Worm (Caenorhabditis elegans) whole organism, late embryonic: ENCODE measurements around the gene idpb-2.

ENCODE experiments used
- K02D7.2 ChIP-seq: sonication (generic microtip); optimal IDR thresholded peaks from 2 replicates; lab custom pipeline; 2017; ENCODE audit warnings: mild to moderate bottlenecking, missing genetic modification characterization, missing compliant biosample characterization
- T23F11.4 ChIP-seq: fragments of 200-800 bp; sonication (Bioruptor generic); optimal IDR thresholded peaks from 2 replicates; lab custom pipeline; 2018; ENCODE audit warnings: mild to moderate bottlenecking, missing genetic modification characterization, missing compliant biosample characterization
- ahr-1 ChIP-seq: sonication (generic microtip); optimal IDR thresholded peaks from 2 replicates; lab custom pipeline; 2016; ENCODE audit warnings: missing genetic modification characterization, missing compliant biosample characterization
- ama-1 ChIP-seq: fragments of 150-350 bp; optimal IDR thresholded peaks from 2 replicates; lab custom pipeline; 2014
- ceh-14 ChIP-seq: sonication (generic microtip); optimal IDR thresholded peaks from 2 replicates; lab custom pipeline; 2016; ENCODE audit warnings: missing genotype, missing genetic modification characterization, missing compliant biosample characterization
- ceh-19 ChIP-seq: fragments of 200-800 bp; sonication (Bioruptor generic); optimal IDR thresholded peaks from 2 replicates; lab custom pipeline; 2018; ENCODE audit warnings: mild to moderate bottlenecking, missing genetic modification characterization, missing compliant biosample characterization
- ceh-2 ChIP-seq: sonication (generic microtip); optimal IDR thresholded peaks from 2 replicates; lab custom pipeline; 2016; ENCODE audit warnings: missing genotype, missing genetic modification characterization, missing compliant biosample characterization
- ceh-22 ChIP-seq: sonication (generic microtip); optimal IDR thresholded peaks from 2 replicates; lab custom pipeline; 2017; ENCODE audit warnings: missing biosample characterization, missing genetic modification characterization
- ceh-30 ChIP-seq: fragments of 150-350 bp; optimal IDR thresholded peaks from 2 replicates; lab custom pipeline; 2014; ENCODE audit warnings: missing biosample characterization, missing genetic modification characterization
- ceh-31 ChIP-seq: sonication (generic microtip); optimal IDR thresholded peaks from 2 replicates; lab custom pipeline; 2016; ENCODE audit warnings: missing genetic modification characterization, missing compliant biosample characterization
- ceh-34 ChIP-seq: sonication (generic microtip); optimal IDR thresholded peaks from 2 replicates; lab custom pipeline; 2016; ENCODE audit warnings: mild to moderate bottlenecking, missing genetic modification characterization, missing compliant biosample characterization
- ceh-45 ChIP-seq: fragments of 200-800 bp; sonication (Bioruptor generic); IDR thresholded peaks from 2 replicates; pipeline ENCODE4 v1.3.6; 2022; ENCODE audit warnings: missing genetic modification reagents, missing genetic modification characterization, missing compliant biosample characterization
- ceh-9 ChIP-seq: sonication (generic microtip); optimal IDR thresholded peaks from 2 replicates; lab custom pipeline; 2016; ENCODE audit warnings: mild to moderate bottlenecking, missing genetic modification characterization, inconsistent platforms, missing compliant biosample characterization
- che-1 ChIP-seq: sonication (generic microtip); optimal IDR thresholded peaks from 2 replicates; lab custom pipeline; 2016; ENCODE audit warnings: mild to moderate bottlenecking, missing genetic modification characterization, missing compliant biosample characterization
- dmd-4 ChIP-seq: sonication (generic microtip); optimal IDR thresholded peaks from 2 replicates; lab custom pipeline; 2016; ENCODE audit warnings: borderline replicate concordance, missing genetic modification characterization, missing compliant biosample characterization
- dve-1 ChIP-seq: sonication (generic microtip); optimal IDR thresholded peaks from 2 replicates; lab custom pipeline; 2017; ENCODE audit warnings: antibody characterized with exemption, mild to moderate bottlenecking, missing genetic modification characterization, missing compliant biosample characterization
- elt-2 ChIP-seq: sonication (generic microtip); optimal IDR thresholded peaks from 2 replicates; lab custom pipeline; 2016; ENCODE audit warnings: missing genetic modification reagents, missing genetic modification characterization, missing compliant biosample characterization
- elt-4 ChIP-seq: sonication (generic microtip); optimal IDR thresholded peaks from 2 replicates; lab custom pipeline; 2016; ENCODE audit warnings: missing genetic modification characterization, missing compliant biosample characterization
- eyg-1 ChIP-seq: sonication (generic microtip); optimal IDR thresholded peaks from 2 replicates; lab custom pipeline; 2016; ENCODE audit warnings: missing genotype, missing genetic modification characterization, missing compliant biosample characterization
- fkh-10 ChIP-seq: fragments of 150-350 bp; optimal IDR thresholded peaks from 2 replicates; lab custom pipeline; 2014; ENCODE audit warnings: missing biosample characterization, missing genetic modification reagents, missing genetic modification characterization
- hlh-13 ChIP-seq: fragments of 200-800 bp; sonication (Bioruptor generic); optimal IDR thresholded peaks from 2 replicates; lab custom pipeline; 2018; ENCODE audit warnings: mild to moderate bottlenecking, missing genetic modification characterization, missing compliant biosample characterization
- hlh-15 ChIP-seq: sonication (generic microtip); optimal IDR thresholded peaks from 2 replicates; lab custom pipeline; 2016; ENCODE audit warnings: missing genetic modification characterization, missing compliant biosample characterization
- hlh-6 ChIP-seq: sonication (generic microtip); optimal IDR thresholded peaks from 2 replicates; lab custom pipeline; 2016; ENCODE audit warnings: missing genotype, missing genetic modification characterization, missing compliant biosample characterization
- hlh-8 ChIP-seq: sonication (generic microtip); optimal IDR thresholded peaks from 2 replicates; lab custom pipeline; 2016; ENCODE audit warnings: missing genotype, missing genetic modification characterization, missing compliant biosample characterization
- madf-2 ChIP-seq: sonication (generic microtip); optimal IDR thresholded peaks from 2 replicates; lab custom pipeline; 2017; ENCODE audit warnings: missing genetic modification characterization, missing compliant biosample characterization
- nfya-1 ChIP-seq: sonication (generic microtip); optimal IDR thresholded peaks from 2 replicates; lab custom pipeline; 2017; ENCODE audit warnings: missing genetic modification characterization, mild to moderate bottlenecking, missing compliant biosample characterization, antibody characterized with exemption, moderate library complexity
- nhr-232 ChIP-seq: sonication (generic microtip); optimal IDR thresholded peaks from 2 replicates; lab custom pipeline; 2016; ENCODE audit warnings: missing genetic modification characterization, missing compliant biosample characterization
- npax-4 ChIP-seq: sonication (generic microtip); optimal IDR thresholded peaks from 2 replicates; lab custom pipeline; 2016; ENCODE audit warnings: missing genetic modification characterization, missing compliant biosample characterization
- odd-2 ChIP-seq: sonication (generic microtip); optimal IDR thresholded peaks from 2 replicates; lab custom pipeline; 2017; ENCODE audit warnings: antibody characterized with exemption, mild to moderate bottlenecking, missing genetic modification characterization, missing compliant biosample characterization
- pag-3 ChIP-seq: sonication (generic microtip); optimal IDR thresholded peaks from 2 replicates; lab custom pipeline; 2016; ENCODE audit warnings: missing compliant biosample characterization, missing genetic modification characterization, borderline replicate concordance
- pha-4 ChIP-seq: fragments of 150-350 bp; optimal IDR thresholded peaks from 2 replicates; lab custom pipeline; 2018; ENCODE audit warnings: missing biosample characterization, missing genetic modification reagents, missing genetic modification characterization
- pqm-1 ChIP-seq: sonication (generic microtip); optimal IDR thresholded peaks from 2 replicates; lab custom pipeline; 2016; ENCODE audit warnings: missing genetic modification characterization, missing compliant biosample characterization
- pros-1 ChIP-seq: fragments of 150-350 bp; optimal IDR thresholded peaks from 2 replicates; lab custom pipeline; 2014; ENCODE audit warnings: missing biosample characterization, missing genetic modification reagents, missing genetic modification characterization
- ref-2 ChIP-seq: sonication (generic microtip); optimal IDR thresholded peaks from 2 replicates; lab custom pipeline; 2016; ENCODE audit warnings: missing genetic modification characterization, missing compliant biosample characterization
- rnt-1 ChIP-seq: sonication (generic microtip); optimal IDR thresholded peaks from 2 replicates; lab custom pipeline; 2016; ENCODE audit warnings: missing genetic modification characterization, missing compliant biosample characterization
- sox-2 ChIP-seq: fragments of 200-800 bp; sonication (Bioruptor generic); IDR thresholded peaks from 2 replicates; pipeline ENCODE4 v1.3.6; 2022; ENCODE audit warnings: missing genetic modification reagents, missing genetic modification characterization, missing compliant biosample characterization
- sox-4 ChIP-seq: sonication (generic microtip); optimal IDR thresholded peaks from 2 replicates; lab custom pipeline; 2017; ENCODE audit warnings: mild to moderate bottlenecking, missing genetic modification characterization, inconsistent platforms, missing compliant biosample characterization
- syd-9 ChIP-seq: sonication (generic microtip); optimal IDR thresholded peaks from 2 replicates; lab custom pipeline; 2016; ENCODE audit warnings: mild to moderate bottlenecking, missing genetic modification characterization, moderate library complexity, missing compliant biosample characterization
- tbx-7 ChIP-seq: sonication (generic microtip); optimal IDR thresholded peaks from 2 replicates; lab custom pipeline; 2016; ENCODE audit warnings: missing genotype, missing genetic modification characterization, missing compliant biosample characterization
- unc-42 ChIP-seq: sonication (generic microtip); optimal IDR thresholded peaks from 2 replicates; lab custom pipeline; 2016; ENCODE audit warnings: missing genotype, missing genetic modification characterization, missing compliant biosample characterization
- unc-86 ChIP-seq: sonication (generic microtip); optimal IDR thresholded peaks from 2 replicates; lab custom pipeline; 2016; ENCODE audit warnings: missing genetic modification characterization, missing compliant biosample characterization

The idpb-2 gene

ce11 chrII:5105020-5105419, 35.6 kb upstream of the idpb-2 start (continued):
- TF ChIP-seq dve-1 (tag; lab: Kevin White, UChicago) (peak; percentile 93), odd-2 (tag; lab: Kevin White, UChicago) (peak; percentile 72), pha-4 (no peak), nfya-1 (tag; lab: Kevin White, UChicago) (peak; percentile 88), ceh-2 (peak; percentile 86), K02D7.2 (tag; lab: Kevin White, UChicago) (peak; percentile 95), fkh-10 (peak; percentile 79), ref-2 (tag; lab: Kevin White, UChicago) (peak; percentile 93), ceh-14 (peak; percentile 94), madf-2 (tag; lab: Kevin White, UChicago) (peak; percentile 96), unc-42 (peak; percentile 66), hlh-8 (tag; lab: Kevin White, UChicago) (peak; percentile 95), nhr-232 (tag; lab: Kevin White, UChicago) (peak; percentile 97), ceh-9 (tag; lab: Kevin White, UChicago) (peak; percentile 91), rnt-1 (tag; lab: Kevin White, UChicago) (peak; percentile 88), dmd-4 (tag; lab: Kevin White, UChicago) (peak; percentile 96), eyg-1 (tag; lab: Kevin White, UChicago) (peak; percentile 88), ceh-31 (tag; lab: Kevin White, UChicago) (peak; percentile 81), pqm-1 (tag; lab: Kevin White, UChicago) (peak; percentile 93)

- no peak for TF ChIP-seq madf-2 (tag; lab: Kevin White, UChicago)
- TF ChIP-seq elt-2 (tag; lab: Kevin White, UChicago), result peak; percentile 70
- no peak for TF ChIP-seq ceh-22 (tag; lab: Kevin White, UChicago)
Measured at ce11 chrII:5103784-5104457, 34.5 kb upstream of the idpb-2 start, which contains the start of the genes C04G6.11 and mpk-2. Gene C04G6.11 (minus strand): TSS chrII:5103834. Gene mpk-2 (plus strand): TSS chrII:5104118.

- no peak for TF ChIP-seq hlh-8 (tag; lab: Kevin White, UChicago)
- TF ChIP-seq pros-1 (tag; lab: Kevin White, UChicago), result no peak
- no peak for TF ChIP-seq T23F11.4 (GFP tag; lab: Kevin White, UChicago)
- TF ChIP-seq hlh-13 (GFP tag; lab: Kevin White, UChicago), result no peak
- no peak for TF ChIP-seq unc-86
- TF ChIP-seq ceh-31 (tag; lab: Kevin White, UChicago), result no peak
- TF ChIP-seq sox-4, result no peak
- no peak for TF ChIP-seq ceh-30 (tag; lab: Kevin White, UChicago)
- no peak for TF ChIP-seq che-1
- TF ChIP-seq fkh-10, result no peak
Measured at ce11 chrII:5103189-5103588, 33.8 kb upstream of the idpb-2 start.

- TF ChIP-seq ceh-45 (GFP tag; lab: Robert Waterston, UW) (no peak), sox-2 (GFP tag; lab: Robert Waterston, UW) (no peak), ceh-19 (GFP tag; lab: Kevin White, UChicago) (no peak)
Measured at ce11 chrII:5101701-5102100, 32.3 kb upstream of the idpb-2 start, which contains the start of the genes idpb-3 and idpb-1. Gene idpb-3 (minus strand): TSS chrII:5101801. Gene idpb-1 (plus strand): TSS chrII:5101984.

ce11 chrII:5099649-5100048, 30.2 kb upstream of the idpb-2 start, which contains the start of gene C04G6.6:
Gene C04G6.6 (minus strand): TSS chrII:5099749.
- TF ChIP-seq pha-4 (no peak), ahr-1 (no peak), ceh-9 (tag; lab: Kevin White, UChicago) (no peak), eyg-1 (tag; lab: Kevin White, UChicago) (no peak), pag-3 (no peak), npax-4 (no peak), hlh-6 (tag; lab: Kevin White, UChicago) (no peak), hlh-15 (tag; lab: Kevin White, UChicago) (no peak), ceh-19 (GFP tag; lab: Kevin White, UChicago) (no peak), tbx-7 (no peak), elt-4 (no peak), rnt-1 (tag; lab: Kevin White, UChicago) (no peak), madf-2 (tag; lab: Kevin White, UChicago) (no peak), nfya-1 (tag; lab: Kevin White, UChicago) (no peak), ama-1 (lab: Kevin White, UChicago) (no peak), ceh-34 (tag; lab: Kevin White, UChicago) (no peak), hlh-13 (GFP tag; lab: Kevin White, UChicago) (no peak), syd-9 (tag; lab: Kevin White, UChicago) (no peak)
- TF ChIP-seq, all 69 proteins: peak for 0
